Fruit fly (Drosophila melanogaster): ENCODE measurements around the gene Cyp6a16.

Gene Cyp6a16

dm6 chr2L:5617896-5618505, 5.6 kb downstream of the Cyp6a16 start, which contains the start of gene DIP-eta (continued):
- no peak for TF ChIP-seq corto (GFP tag; optimal IDR thresholded peaks at IDR 0.05)
- TF ChIP-seq CG9817 (tag; optimal IDR thresholded peaks at IDR 0.05): no peak
- TF ChIP-seq CkIIα-i1 (GFP tag; IDR thresholded peaks at IDR 0.05): no peak
- TF ChIP-seq CG8765 (GFP tag; IDR thresholded peaks at IDR 0.05): 0 out of 2 replicates have a peak, but pooled peaks have one; percentile 17
- no peak for TF ChIP-seq CG6689 (GFP tag; IDR thresholded peaks at IDR 0.05)
- TF ChIP-seq caup (GFP tag; optimal IDR thresholded peaks at IDR 0.05; ENCODE audit: severe bottlenecking): no peak
- no peak for TF ChIP-seq Mes4 (GFP tag; optimal IDR thresholded peaks at IDR 0.05)
- TF ChIP-seq run (tag; optimal IDR thresholded peaks at IDR 0.05): no peak
- TF ChIP-seq CG6813 (GFP tag; optimal IDR thresholded peaks at IDR 0.05): no peak
- TF ChIP-seq ems (GFP tag; optimal IDR thresholded peaks at IDR 0.05): no peak
- TF ChIP-seq chn (GFP tag; optimal IDR thresholded peaks at IDR 0.05): no peak
- no peak for TF ChIP-seq emc (GFP tag; optimal IDR thresholded peaks at IDR 0.05)
- no peak for TF ChIP-seq tna (GFP tag; IDR thresholded peaks at IDR 0.05; ENCODE audit: partially characterized antibody)
- no peak for TF ChIP-seq CG18262 (tag; optimal IDR thresholded peaks at IDR 0.05)
- TF ChIP-seq CG12104 (GFP tag; optimal IDR thresholded peaks at IDR 0.05): no peak
- TF ChIP-seq CG15601 (tag; optimal IDR thresholded peaks at IDR 0.05): peak; percentile 99
- TF ChIP-seq CG10209 (GFP tag; optimal IDR thresholded peaks at IDR 0.05): no peak
- no peak for TF ChIP-seq Hey (tag; optimal IDR thresholded peaks at IDR 0.05)
- TF ChIP-seq ara (GFP tag; IDR thresholded peaks at IDR 0.05): no peak
- TF ChIP-seq CG15696 (tag; optimal IDR thresholded peaks at IDR 0.05): no peak
- no peak for TF ChIP-seq tup (GFP tag; optimal IDR thresholded peaks at IDR 0.05)
- TF ChIP-seq CG10267 (tag; optimal IDR thresholded peaks at IDR 0.05): no peak
- no peak for TF ChIP-seq CG8388 (GFP tag; optimal IDR thresholded peaks at IDR 0.05)
- TF ChIP-seq CG17361 (GFP tag; IDR thresholded peaks at IDR 0.05): no peak
- no peak for TF ChIP-seq GATAe (GFP tag; conservative IDR thresholded peaks at IDR 0.05)
- no peak for TF ChIP-seq Aef1 (GFP tag; IDR thresholded peaks at IDR 0.05)
- no peak for TF ChIP-seq so (GFP tag; IDR thresholded peaks at IDR 0.05)
- no peak for TF ChIP-seq B-H1 (GFP tag; IDR thresholded peaks at IDR 0.05)
- no peak for TF ChIP-seq CG17802 (tag; optimal IDR thresholded peaks at IDR 0.05)
- no peak for TF ChIP-seq CG1603 (tag; optimal IDR thresholded peaks at IDR 0.05)
- no peak for TF ChIP-seq CG10959 (GFP tag; IDR thresholded peaks at IDR 0.05)
- TF ChIP-seq Nf-YC (tag; optimal IDR thresholded peaks at IDR 0.05): peak; percentile 98
- TF ChIP-seq chif (GFP tag; optimal IDR thresholded peaks at IDR 0.05): no peak
- no peak for TF ChIP-seq hkb (optimal IDR thresholded peaks at IDR 0.05)
- no peak for TF ChIP-seq hkb (GFP tag; IDR thresholded peaks at IDR 0.05)
- TF ChIP-seq Nf-YB (GFP tag; optimal IDR thresholded peaks at IDR 0.05): peak; percentile 95
- TF ChIP-seq ro (GFP tag; IDR thresholded peaks at IDR 0.05): no peak
- no peak for TF ChIP-seq fd3F (GFP tag; optimal IDR thresholded peaks at IDR 0.05)
- TF ChIP-seq CG13624 (GFP tag; optimal IDR thresholded peaks at IDR 0.05): no peak
- no peak for TF ChIP-seq CG11085 (GFP tag; IDR thresholded peaks at IDR 0.05)
- peak; percentile 33 for TF ChIP-seq CG8359 (GFP tag; optimal IDR thresholded peaks at IDR 0.05; ENCODE audit: borderline replicate concordance)
- no peak for TF ChIP-seq Spps (tag; optimal IDR thresholded peaks at IDR 0.05)
- no peak for TF ChIP-seq CG13287 (GFP tag; IDR thresholded peaks at IDR 0.05; ENCODE audit: partially characterized antibody)
- no peak for TF ChIP-seq Hr3 (GFP tag; optimal IDR thresholded peaks at IDR 0.05)
- TF ChIP-seq abd-A (tag; optimal IDR thresholded peaks at IDR 0.05): peak; percentile 61
- no peak for TF ChIP-seq twi (tag; optimal IDR thresholded peaks at IDR 0.05)
- no peak for TF ChIP-seq ab (GFP tag; optimal IDR thresholded peaks at IDR 0.05)
- TF ChIP-seq gro (GFP tag; optimal IDR thresholded peaks at IDR 0.05): no peak
- TF ChIP-seq scrt (GFP tag; optimal IDR thresholded peaks at IDR 0.05): no peak
- TF ChIP-seq tgo (GFP tag; IDR thresholded peaks at IDR 0.05): no peak
- TF ChIP-seq CG6254 (GFP tag; optimal IDR thresholded peaks at IDR 0.05): no peak

Measured in whole organism, embryonic.